Worm (Caenorhabditis elegans): ENCODE measurements around the gene T07D4.5.

T07D4.5 gene

DNA sequence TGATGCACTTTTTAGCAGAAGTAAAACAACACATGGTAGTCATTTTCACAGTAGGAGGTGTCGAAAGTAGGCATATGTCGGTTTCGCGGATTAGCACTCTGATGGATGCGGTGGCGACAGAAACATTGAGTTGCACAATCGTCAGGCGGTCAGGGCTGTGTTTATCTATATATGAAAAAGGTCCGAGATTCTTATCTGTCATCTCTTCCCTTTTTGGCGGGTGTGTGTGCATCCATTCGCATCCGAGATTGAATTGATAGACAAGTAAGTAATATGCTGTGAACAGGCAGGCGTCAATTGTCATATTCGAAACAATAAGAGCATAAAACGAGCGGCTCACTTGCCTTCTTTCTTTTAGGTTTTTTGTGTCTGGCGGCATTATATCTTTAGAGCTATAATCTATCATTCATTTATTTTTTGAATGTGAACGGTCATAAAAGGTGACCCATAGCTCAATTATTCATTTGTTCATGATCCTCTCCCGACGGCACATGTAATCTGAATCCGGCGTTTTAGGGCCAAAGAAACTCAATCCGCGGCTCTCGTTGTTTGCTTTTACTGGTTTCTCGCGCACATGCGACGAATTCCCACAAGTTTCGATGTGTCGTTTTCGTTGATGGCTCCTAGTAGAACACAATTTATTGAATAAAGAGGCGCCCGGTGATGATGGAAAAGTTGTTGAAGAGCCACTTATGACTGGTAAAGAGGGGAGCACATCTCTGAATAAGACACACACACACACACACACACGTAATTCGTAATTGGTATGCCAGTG is 14.6 kb upstream of the T07D4.5 start:
- TF ChIP-seq med-1 (GFP tag; optimal IDR thresholded peaks at IDR 0.05; ENCODE audit: insufficient read depth) (no peak), T22C8.4 (GFP tag; IDR thresholded peaks at IDR 0.05) (no peak), ref-1 (GFP tag; conservative IDR thresholded peaks at IDR 0.05) (0 out of 2 replicates have a peak, but pooled peaks have one; percentile 31), ztf-29 (GFP tag; IDR thresholded peaks at IDR 0.05) (no peak)

DNA sequence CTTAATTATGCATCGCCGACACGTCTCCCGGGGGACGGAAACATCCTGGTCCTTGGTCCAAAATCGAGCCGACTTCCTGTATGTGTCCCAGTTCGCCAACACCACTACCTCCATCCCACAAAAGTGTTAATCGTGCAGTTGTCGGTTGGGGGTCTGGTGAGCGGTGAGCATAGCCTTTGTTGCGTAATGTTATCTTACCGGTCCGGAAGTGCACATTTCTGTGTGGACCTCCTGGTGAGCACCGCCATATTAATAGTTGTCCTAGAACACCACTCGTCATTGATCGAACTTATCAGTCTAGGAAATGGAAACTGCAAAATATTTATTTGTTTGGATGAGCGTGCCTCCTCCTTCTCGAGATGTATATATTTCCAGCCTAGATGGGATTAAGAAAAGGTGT is 13.1 kb upstream of the T07D4.5 start:
- TF ChIP-seq cog-1 (tag; optimal IDR thresholded peaks at IDR 0.05) (no peak), flt-1 (GFP tag; IDR thresholded peaks at IDR 0.05) (no peak), klf-2 (GFP tag; conservative IDR thresholded peaks at IDR 0.05) (no peak)

DNA sequence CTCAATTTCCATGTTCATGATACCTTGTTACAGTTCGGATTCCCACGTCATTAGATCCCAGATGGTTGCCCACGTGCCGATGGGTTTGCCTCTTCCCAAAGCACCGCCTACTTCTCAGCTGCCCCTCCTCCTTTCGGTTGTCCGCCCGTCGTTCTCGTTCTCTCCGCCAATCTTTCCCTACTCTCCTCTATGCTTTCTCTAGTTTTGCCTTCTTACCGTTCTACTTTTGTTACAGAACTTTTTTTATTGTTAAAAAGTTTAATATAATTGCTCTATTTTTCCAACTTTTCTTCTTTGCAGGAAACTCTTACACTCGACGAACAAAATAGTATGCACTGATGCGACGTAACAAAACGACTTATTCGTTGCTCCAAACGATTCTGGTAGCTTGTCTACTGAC is 12.4 kb upstream of the T07D4.5 start, which contains the start of gene lat-1:
lat-1 (plus strand) TSS at position 301 of the 400 bp plus-strand sequence.
- TF ChIP-seq tab-1 (GFP tag; IDR thresholded peaks at IDR 0.05) (no peak), klf-2 (GFP tag; conservative IDR thresholded peaks at IDR 0.05) (no peak), ztf-23 (GFP tag; IDR thresholded peaks at IDR 0.05) (no peak), ztf-29 (GFP tag; IDR thresholded peaks at IDR 0.05) (no peak), ref-1 (GFP tag; conservative IDR thresholded peaks at IDR 0.05) (no peak)

DNA sequence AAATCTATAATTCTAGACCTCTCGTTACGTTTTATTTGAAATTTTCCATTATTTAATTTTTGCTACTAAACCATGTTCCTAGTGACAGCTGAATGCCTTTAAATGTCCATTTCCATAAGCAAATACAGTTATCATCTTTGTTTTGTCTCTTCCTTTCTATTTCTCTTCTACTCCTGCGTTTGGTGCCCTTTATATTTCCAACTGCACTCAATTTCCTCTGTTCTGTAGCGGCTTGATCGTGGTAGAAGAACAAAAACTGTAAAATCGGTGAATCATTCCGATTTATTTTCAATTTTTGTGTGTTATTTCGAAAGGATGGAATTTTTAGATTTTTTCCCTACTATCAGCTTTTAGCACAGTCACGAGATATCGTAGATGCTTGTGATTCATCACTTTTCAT is 11.8 kb upstream of the T07D4.5 start:
- TF ChIP-seq flt-1 (GFP tag; IDR thresholded peaks at IDR 0.05), result no peak
- no peak for TF ChIP-seq med-1 (GFP tag; optimal IDR thresholded peaks at IDR 0.05; ENCODE audit: insufficient read depth)
- no peak for TF ChIP-seq ztf-29 (GFP tag; IDR thresholded peaks at IDR 0.05)
- TF ChIP-seq klf-2 (GFP tag; conservative IDR thresholded peaks at IDR 0.05), result no peak

DNA sequence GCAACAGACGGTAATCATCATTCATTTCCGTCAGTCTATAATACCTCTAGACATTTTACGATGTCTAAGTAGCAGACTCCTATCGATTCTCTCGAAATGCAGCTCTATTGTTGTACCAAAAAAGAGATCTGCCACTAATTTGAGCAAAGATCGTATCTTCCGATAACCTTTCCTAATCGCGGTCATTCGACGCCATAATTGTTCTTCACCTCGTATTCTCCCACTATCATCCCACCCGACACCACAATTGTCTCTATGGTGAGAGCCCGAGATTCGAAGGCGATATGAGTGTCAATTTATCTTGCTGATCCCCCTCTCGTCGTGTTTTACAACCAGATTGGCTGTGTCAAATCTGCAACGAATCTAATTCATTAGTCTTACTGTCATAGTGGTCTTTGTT is 11.3 kb upstream of the T07D4.5 start:
- no peak for TF ChIP-seq flt-1 (GFP tag; IDR thresholded peaks at IDR 0.05)

DNA sequence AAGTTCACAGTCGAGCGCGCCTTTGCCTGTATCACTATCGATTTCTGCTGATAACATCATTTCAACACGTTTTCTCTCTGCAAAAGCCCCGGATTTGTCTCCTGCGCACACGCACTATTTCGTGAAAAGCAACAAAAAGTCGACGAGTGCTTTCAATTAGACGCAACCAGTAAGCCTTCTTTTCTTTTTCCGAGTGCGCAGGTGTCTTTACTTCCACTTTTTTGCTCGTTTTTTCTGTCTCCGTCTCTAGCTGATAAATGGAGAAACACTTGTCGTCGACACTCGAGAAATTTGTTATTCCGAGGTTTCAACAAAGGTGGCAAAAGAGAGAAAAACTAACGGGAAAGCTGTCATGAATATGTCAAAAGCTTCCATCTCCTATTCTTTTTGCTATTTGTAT is 7.5 kb upstream of the T07D4.5 start:
- TF ChIP-seq T22C8.4 (GFP tag; IDR thresholded peaks at IDR 0.05), result no peak
- no peak for TF ChIP-seq med-1 (GFP tag; optimal IDR thresholded peaks at IDR 0.05; ENCODE audit: insufficient read depth)
- no peak for TF ChIP-seq ztf-23 (GFP tag; IDR thresholded peaks at IDR 0.05)
- TF ChIP-seq ref-1 (GFP tag; conservative IDR thresholded peaks at IDR 0.05), result no peak
- no peak for TF ChIP-seq cog-1 (tag; optimal IDR thresholded peaks at IDR 0.05)
- TF ChIP-seq klf-2 (GFP tag; conservative IDR thresholded peaks at IDR 0.05), result no peak
- TF ChIP-seq tab-1 (GFP tag; IDR thresholded peaks at IDR 0.05), result no peak
- no peak for TF ChIP-seq flt-1 (GFP tag; IDR thresholded peaks at IDR 0.05)
- TF ChIP-seq ztf-29 (GFP tag; IDR thresholded peaks at IDR 0.05), result no peak

DNA sequence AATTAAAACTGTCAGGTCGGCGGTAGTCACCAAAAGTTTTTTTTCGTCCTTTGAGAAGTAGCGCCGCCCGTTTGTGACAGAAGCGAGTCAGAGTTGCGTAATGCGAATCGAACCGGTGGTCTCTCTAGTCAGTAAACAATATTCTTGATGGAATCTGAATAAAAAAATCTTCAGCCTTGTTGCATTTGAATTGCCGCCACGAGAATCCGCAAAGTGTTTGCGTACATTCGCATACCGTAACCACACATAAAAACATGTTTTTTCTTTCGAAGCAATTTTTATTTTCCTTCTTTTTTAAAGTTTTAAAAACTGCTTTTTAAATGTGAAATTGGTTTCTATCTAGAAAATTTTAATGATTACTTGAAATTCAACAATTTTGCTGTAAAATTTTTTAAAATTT is 6.9 kb upstream of the T07D4.5 start:
- TF ChIP-seq T22C8.4 (GFP tag; IDR thresholded peaks at IDR 0.05) (no peak), cog-1 (tag; optimal IDR thresholded peaks at IDR 0.05) (no peak), ztf-23 (GFP tag; IDR thresholded peaks at IDR 0.05) (no peak), flt-1 (GFP tag; IDR thresholded peaks at IDR 0.05) (no peak), ref-1 (GFP tag; conservative IDR thresholded peaks at IDR 0.05) (no peak), klf-2 (GFP tag; conservative IDR thresholded peaks at IDR 0.05) (no peak), med-1 (GFP tag; optimal IDR thresholded peaks at IDR 0.05; ENCODE audit: insufficient read depth) (no peak), tab-1 (GFP tag; IDR thresholded peaks at IDR 0.05) (no peak), ztf-29 (GFP tag; IDR thresholded peaks at IDR 0.05) (no peak)

DNA sequence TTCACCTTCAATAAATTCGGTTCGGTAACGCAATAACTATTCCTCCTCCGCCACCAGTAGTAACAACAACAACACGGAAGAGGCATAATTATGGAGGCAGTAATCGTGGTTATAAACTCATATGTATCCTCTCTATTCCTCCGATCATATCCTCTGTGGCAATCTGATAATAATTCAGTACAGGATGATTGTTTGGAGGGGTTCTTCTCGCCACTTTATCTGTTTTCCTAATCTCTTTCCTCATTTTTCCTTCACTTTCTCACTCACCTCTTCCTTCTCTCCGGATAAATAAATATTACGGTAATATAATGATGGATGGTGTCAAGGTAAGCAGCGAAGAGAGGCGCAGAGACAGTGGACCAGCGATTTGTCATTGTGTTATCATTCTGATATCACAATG is 6.4 kb upstream of the T07D4.5 start:
- TF ChIP-seq cog-1 (tag; optimal IDR thresholded peaks at IDR 0.05) (no peak), ztf-23 (GFP tag; IDR thresholded peaks at IDR 0.05) (no peak), ztf-29 (GFP tag; IDR thresholded peaks at IDR 0.05) (no peak), flt-1 (GFP tag; IDR thresholded peaks at IDR 0.05) (no peak), klf-2 (GFP tag; conservative IDR thresholded peaks at IDR 0.05) (no peak), med-1 (GFP tag; optimal IDR thresholded peaks at IDR 0.05; ENCODE audit: insufficient read depth) (no peak), tab-1 (GFP tag; IDR thresholded peaks at IDR 0.05) (no peak), T22C8.4 (GFP tag; IDR thresholded peaks at IDR 0.05) (no peak), ref-1 (GFP tag; conservative IDR thresholded peaks at IDR 0.05) (no peak)

DNA sequence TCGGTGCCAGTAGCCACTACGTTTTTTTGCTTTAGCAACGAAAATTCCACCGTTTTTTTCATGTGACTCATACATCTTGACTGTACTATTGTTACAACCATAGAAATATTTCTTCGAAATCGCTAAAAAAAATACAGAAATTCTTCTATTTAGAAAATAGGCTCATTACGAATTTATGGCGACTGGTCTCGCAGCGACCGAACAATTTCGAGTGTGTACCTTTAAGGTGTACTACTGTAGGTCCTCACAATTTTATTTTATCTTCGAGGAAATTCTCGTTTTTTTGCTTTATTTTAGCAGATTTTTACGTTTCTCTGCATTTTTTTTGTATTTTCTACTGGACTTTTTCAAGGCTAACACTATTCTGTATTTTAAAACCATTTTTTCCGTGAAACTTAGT is 5.9 kb upstream of the T07D4.5 start:
- TF ChIP-seq flt-1 (GFP tag; IDR thresholded peaks at IDR 0.05), result no peak
- TF ChIP-seq med-1 (GFP tag; optimal IDR thresholded peaks at IDR 0.05; ENCODE audit: insufficient read depth), result no peak
- TF ChIP-seq tab-1 (GFP tag; IDR thresholded peaks at IDR 0.05), result no peak
- no peak for TF ChIP-seq ref-1 (GFP tag; conservative IDR thresholded peaks at IDR 0.05)
- TF ChIP-seq cog-1 (tag; optimal IDR thresholded peaks at IDR 0.05), result no peak
- TF ChIP-seq ztf-29 (GFP tag; IDR thresholded peaks at IDR 0.05), result no peak
- TF ChIP-seq T22C8.4 (GFP tag; IDR thresholded peaks at IDR 0.05), result no peak
- no peak for TF ChIP-seq ztf-23 (GFP tag; IDR thresholded peaks at IDR 0.05)
- no peak for TF ChIP-seq klf-2 (GFP tag; conservative IDR thresholded peaks at IDR 0.05)

DNA sequence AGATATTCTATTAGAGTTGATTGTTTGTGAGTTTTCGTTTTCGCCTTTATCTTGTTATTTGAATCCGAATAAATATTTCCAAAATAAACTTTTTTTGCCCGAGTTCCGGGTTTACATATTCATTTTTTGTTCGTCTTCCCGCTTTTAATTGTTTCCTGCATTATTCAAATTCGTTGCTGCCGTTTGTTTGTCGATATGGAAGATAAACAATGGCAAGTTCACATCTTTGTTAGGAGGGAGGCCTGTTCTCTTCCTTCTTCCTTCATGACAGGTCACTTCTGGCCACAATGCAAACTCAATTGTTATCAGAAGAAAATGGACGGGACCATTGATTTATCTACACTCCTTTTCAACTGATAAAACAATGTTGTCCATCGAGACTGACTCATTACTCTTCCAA is 5.5 kb upstream of the T07D4.5 start:
- TF ChIP-seq flt-1 (GFP tag; IDR thresholded peaks at IDR 0.05), result no peak
- TF ChIP-seq med-1 (GFP tag; optimal IDR thresholded peaks at IDR 0.05; ENCODE audit: insufficient read depth), result no peak
- no peak for TF ChIP-seq T22C8.4 (GFP tag; IDR thresholded peaks at IDR 0.05)
- TF ChIP-seq cog-1 (tag; optimal IDR thresholded peaks at IDR 0.05), result no peak
- no peak for TF ChIP-seq ztf-23 (GFP tag; IDR thresholded peaks at IDR 0.05)
- TF ChIP-seq tab-1 (GFP tag; IDR thresholded peaks at IDR 0.05), result no peak
- no peak for TF ChIP-seq klf-2 (GFP tag; conservative IDR thresholded peaks at IDR 0.05)
- TF ChIP-seq ref-1 (GFP tag; conservative IDR thresholded peaks at IDR 0.05), result no peak
- TF ChIP-seq ztf-29 (GFP tag; IDR thresholded peaks at IDR 0.05), result no peak

DNA sequence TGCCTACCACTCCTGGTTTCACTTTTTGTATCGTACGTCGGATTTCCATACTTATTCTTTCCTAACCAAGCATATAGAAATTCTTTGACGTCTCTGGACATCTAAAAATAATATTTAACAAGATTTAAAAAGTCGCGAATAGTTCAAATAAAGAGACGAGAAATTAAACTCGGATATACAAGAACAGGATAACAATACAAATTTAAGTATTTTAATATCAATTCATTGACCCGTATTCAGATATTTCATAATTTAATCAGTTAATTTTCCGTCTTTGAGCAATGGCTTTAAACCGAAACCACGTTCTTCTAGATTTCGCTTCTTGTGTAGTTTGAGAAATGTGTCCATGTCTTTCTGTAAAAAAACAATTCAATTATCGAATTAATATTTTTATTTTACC is 573 bp downstream of the T07D4.5 start, which contains the start of gene rha-1:
rha-1 (minus strand) TSS at position 101 of the 400 bp plus-strand sequence.
- TF ChIP-seq flt-1 (GFP tag; IDR thresholded peaks at IDR 0.05) (no peak), klf-2 (GFP tag; conservative IDR thresholded peaks at IDR 0.05) (no peak), tab-1 (GFP tag; IDR thresholded peaks at IDR 0.05) (no peak), T22C8.4 (GFP tag; IDR thresholded peaks at IDR 0.05) (no peak), med-1 (GFP tag; optimal IDR thresholded peaks at IDR 0.05; ENCODE audit: insufficient read depth) (no peak), ztf-29 (GFP tag; IDR thresholded peaks at IDR 0.05) (no peak), ref-1 (GFP tag; conservative IDR thresholded peaks at IDR 0.05) (no peak), ztf-23 (GFP tag; IDR thresholded peaks at IDR 0.05) (no peak), cog-1 (tag; optimal IDR thresholded peaks at IDR 0.05) (no peak)
